Worm (Caenorhabditis elegans): ENCODE data around the gene nlp-80.

nlp-80 gene

ce11 chrV:11056484-11056883 is 8.9 kb downstream of the nlp-80 start:
- no peak for TF ChIP-seq unc-86 (tag; optimal IDR thresholded peaks at IDR 0.05)
- no peak for TF ChIP-seq unc-42 (tag; optimal IDR thresholded peaks at IDR 0.05)
- TF ChIP-seq nhr-232 (tag; optimal IDR thresholded peaks at IDR 0.05) = no peak
- no peak for TF ChIP-seq nhr-11 (tag; optimal IDR thresholded peaks at IDR 0.05)
- TF ChIP-seq ahr-1 (tag; optimal IDR thresholded peaks at IDR 0.05) = no peak
- no peak for TF ChIP-seq pag-3 (tag; optimal IDR thresholded peaks at IDR 0.05; ENCODE audit: borderline replicate concordance)
- TF ChIP-seq unc-55 (GFP tag; optimal IDR thresholded peaks at IDR 0.05) = no peak
- TF ChIP-seq pqm-1 (tag; optimal IDR thresholded peaks at IDR 0.05) = no peak
- no peak for TF ChIP-seq ceh-19 (GFP tag; optimal IDR thresholded peaks at IDR 0.05)
- TF ChIP-seq gmeb-2 (tag; optimal IDR thresholded peaks at IDR 0.05) = no peak
- TF ChIP-seq dmd-4 (tag; optimal IDR thresholded peaks at IDR 0.05; ENCODE audit: borderline replicate concordance) = no peak
- TF ChIP-seq ama-1 (optimal IDR thresholded peaks at IDR 0.05) = no peak

DNA sequence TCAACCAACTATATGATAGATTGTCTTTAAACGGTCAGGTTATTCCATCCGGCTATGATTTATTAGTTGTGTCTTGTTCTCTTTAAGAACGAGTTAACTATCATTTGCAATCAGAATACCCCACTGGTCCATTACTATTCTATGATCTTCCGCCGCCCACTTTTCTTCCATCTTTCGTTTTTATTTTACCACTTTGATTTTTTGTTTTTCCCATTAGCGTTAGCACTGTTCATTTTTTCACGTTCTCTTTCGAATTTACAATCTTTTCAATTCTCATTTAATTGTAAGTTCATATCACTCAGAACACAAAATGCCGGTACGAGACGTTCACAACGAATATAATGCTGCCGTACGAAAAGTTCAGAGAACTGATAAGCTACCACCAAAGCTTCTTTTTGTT is 11.6 kb downstream of the nlp-80 start, which contains the start of gene T04C12.7:
Gene T04C12.7, plus strand, starts transcription at position 301 of the 400 bp plus-strand sequence.
- no peak for TF ChIP-seq T23F11.4 (GFP tag; optimal IDR thresholded peaks at IDR 0.05)
- no peak for TF ChIP-seq pag-3 (tag; optimal IDR thresholded peaks at IDR 0.05; ENCODE audit: borderline replicate concordance)
- no peak for TF ChIP-seq ceh-14 (tag; optimal IDR thresholded peaks at IDR 0.05)
- no peak for TF ChIP-seq pha-4 (tag; optimal IDR thresholded peaks at IDR 0.05)
- no peak for TF ChIP-seq ceh-22 (tag; optimal IDR thresholded peaks at IDR 0.05)
- no peak for TF ChIP-seq ceh-6 (GFP tag; optimal IDR thresholded peaks at IDR 0.05)
- TF ChIP-seq npax-4 (tag; optimal IDR thresholded peaks at IDR 0.05) = no peak
- TF ChIP-seq pax-1 (tag; optimal IDR thresholded peaks at IDR 0.05) = no peak
- no peak for TF ChIP-seq pha-2 (tag; optimal IDR thresholded peaks at IDR 0.05)
- no peak for TF ChIP-seq sox-4 (tag; optimal IDR thresholded peaks at IDR 0.05)

- no peak for TF ChIP-seq pha-4 (tag; optimal IDR thresholded peaks at IDR 0.05)
- no peak for TF ChIP-seq madf-2 (tag; optimal IDR thresholded peaks at IDR 0.05)
- no peak for TF ChIP-seq C08G9.2 (tag; optimal IDR thresholded peaks at IDR 0.05)
- no peak for TF ChIP-seq K09A11.1 (tag; optimal IDR thresholded peaks at IDR 0.05; ENCODE audit: insufficient read depth)
- TF ChIP-seq sox-2 (GFP tag; IDR thresholded peaks at IDR 0.05) = no peak
- no peak for TF ChIP-seq sox-4 (tag; optimal IDR thresholded peaks at IDR 0.05)
- TF ChIP-seq hlh-15 (tag; optimal IDR thresholded peaks at IDR 0.05) = no peak
- no peak for TF ChIP-seq gmeb-2 (tag; optimal IDR thresholded peaks at IDR 0.05)
- no peak for TF ChIP-seq unc-42 (tag; optimal IDR thresholded peaks at IDR 0.05)
- TF ChIP-seq sdc-2 (tag; optimal IDR thresholded peaks at IDR 0.05) = no peak
- TF ChIP-seq mec-3 (tag; optimal IDR thresholded peaks at IDR 0.05; ENCODE audit: borderline replicate concordance) = no peak
- no peak for TF ChIP-seq nhr-232 (tag; optimal IDR thresholded peaks at IDR 0.05)
- TF ChIP-seq hlh-13 (GFP tag; optimal IDR thresholded peaks at IDR 0.05) = no peak
- TF ChIP-seq ceh-45 (GFP tag; IDR thresholded peaks at IDR 0.05) = no peak
These were observed 13.5 kb downstream of the nlp-80 start, which contains the start of gene T04C12.33 for ce11 chrV:11051921-11052320. TSS of gene T04C12.33 (plus strand) at chrV:11052221.

- TF ChIP-seq ama-1 (optimal IDR thresholded peaks at IDR 0.05) (no peak), ceh-24 (tag; optimal IDR thresholded peaks at IDR 0.05) (no peak), odd-2 (tag; optimal IDR thresholded peaks at IDR 0.05) (no peak), lim-6 (tag; optimal IDR thresholded peaks at IDR 0.05) (no peak), tbx-7 (tag; optimal IDR thresholded peaks at IDR 0.05) (no peak), C38D4.7 (GFP tag; optimal IDR thresholded peaks at IDR 0.05) (no peak), unc-55 (GFP tag; optimal IDR thresholded peaks at IDR 0.05) (no peak), zip-5 (tag; optimal IDR thresholded peaks at IDR 0.05) (no peak), ztf-16 (tag; optimal IDR thresholded peaks at IDR 0.05) (no peak)
These were observed 16.7 kb downstream of the nlp-80 start, which contains the start of gene srh-74 for ce11 chrV:11048678-11049077. TSS of gene srh-74 (minus strand) at chrV:11048778.

Data from whole organism, late embryonic.